Worm (Caenorhabditis elegans): Measurements from ENCODE around the gene C07H6.9.

- TF ChIP-seq mdl-1 (tag; optimal IDR thresholded peaks at IDR 0.05) (no peak), nhr-28 (tag; optimal IDR thresholded peaks at IDR 0.05) (no peak), pqm-1 (tag; optimal IDR thresholded peaks at IDR 0.05) (no peak), skn-1 (tag; optimal IDR thresholded peaks at IDR 0.05) (no peak), ZK546.5 (tag; optimal IDR thresholded peaks at IDR 0.05) (no peak), jun-1 (tag; optimal IDR thresholded peaks at IDR 0.05) (no peak), ceh-82 (tag; optimal IDR thresholded peaks at IDR 0.05) (no peak), nhr-77 (tag; optimal IDR thresholded peaks at IDR 0.05) (no peak), elt-3 (tag; optimal IDR thresholded peaks at IDR 0.05) (no peak), nhr-11 (tag; optimal IDR thresholded peaks at IDR 0.05) (no peak), nhr-25 (tag; optimal IDR thresholded peaks at IDR 0.05) (no peak)
Measured at ce11 chrIII:7548963-7549362, 49.7 kb upstream of the C07H6.9 start.
